Fruit fly (Drosophila melanogaster) whole organism, prepupa: ENCODE data around the gene drongo.

Experiments used
- Blimp-1 ChIP-seq: fragments of 200-800 bp; sonication (Bioruptor generic); optimal IDR thresholded peaks from 3 replicates; lab custom pipeline; 2017; ENCODE audit warnings: missing biosample characterization, missing genetic modification characterization, mild to moderate bottlenecking, moderate library complexity, missing genetic modification reagents
- CG10631 ChIP-seq: fragments of 200-800 bp; sonication (Bioruptor generic); optimal IDR thresholded peaks from 2 replicates; lab custom pipeline; 2016; ENCODE audit warnings: missing biosample characterization, missing genetic modification characterization
- CG4318 ChIP-seq: fragments of 200-800 bp; sonication (Bioruptor generic); optimal IDR thresholded peaks from 3 replicates; lab custom pipeline; 2017; ENCODE audit warnings: missing biosample characterization, mild to moderate bottlenecking, missing genetic modification characterization
- CG6276 ChIP-seq: fragments of 200-800 bp; sonication (Bioruptor generic); optimal IDR thresholded peaks from 2 replicates; lab custom pipeline; 2017; ENCODE audit warnings: missing biosample characterization, mild to moderate bottlenecking, missing genetic modification characterization
- CG6854 ChIP-seq: fragments of 200-800 bp; sonication (Bioruptor generic); optimal IDR thresholded peaks from 2 replicates; lab custom pipeline; 2017; ENCODE audit warnings: missing biosample characterization, mild to moderate bottlenecking, missing genetic modification characterization
- CG8319 ChIP-seq: fragments of 200-800 bp; sonication (Bioruptor generic); optimal IDR thresholded peaks from 3 replicates; lab custom pipeline; 2016; ENCODE audit warnings: missing biosample characterization, missing genetic modification characterization
- CG9139 ChIP-seq: fragments of 200-800 bp; sonication (Bioruptor generic); optimal IDR thresholded peaks from 3 replicates; lab custom pipeline; 2017; ENCODE audit warnings: missing biosample characterization, mild to moderate bottlenecking, missing genetic modification characterization
- Hr39 ChIP-seq: fragments of 200-800 bp; sonication (Bioruptor generic); optimal IDR thresholded peaks from 2 replicates; lab custom pipeline; 2016; ENCODE audit warnings: missing biosample characterization, missing genetic modification characterization
- OdsH ChIP-seq: fragments of 200-800 bp; sonication (Bioruptor generic); optimal IDR thresholded peaks from 3 replicates; lab custom pipeline; 2016; ENCODE audit warnings: missing biosample characterization, missing genetic modification characterization
- Smox ChIP-seq: fragments of 200-800 bp; sonication (Bioruptor generic); optimal IDR thresholded peaks from 3 replicates; lab custom pipeline; 2016; ENCODE audit warnings: missing biosample characterization, missing genetic modification characterization
- Sox14 ChIP-seq: fragments of 200-800 bp; sonication (Bioruptor generic); optimal IDR thresholded peaks from 3 replicates; lab custom pipeline; 2016; ENCODE audit warnings: missing biosample characterization, missing genetic modification characterization
- salr ChIP-seq, 2 experiments: fragments of 200-800 bp; sonication (Bioruptor generic); optimal IDR thresholded peaks; 3 replicates each; lab custom pipeline; 2016 to 2018; ENCODE audit warnings: missing biosample characterization in 2 of 2, missing genetic modification characterization in 2 of 2, mild to moderate bottlenecking in 1 of 2
- spab ChIP-seq: fragments of 200-800 bp; sonication (Bioruptor generic); optimal IDR thresholded peaks from 2 replicates; lab custom pipeline; 2017; ENCODE audit warnings: missing biosample characterization, mild to moderate bottlenecking, missing genetic modification characterization, missing genetic modification reagents
- svp ChIP-seq: fragments of 200-800 bp; sonication (Bioruptor generic); peaks from one replicate; lab custom pipeline; 2016; ENCODE audit warnings: missing biosample characterization, missing genetic modification characterization

DNA sequence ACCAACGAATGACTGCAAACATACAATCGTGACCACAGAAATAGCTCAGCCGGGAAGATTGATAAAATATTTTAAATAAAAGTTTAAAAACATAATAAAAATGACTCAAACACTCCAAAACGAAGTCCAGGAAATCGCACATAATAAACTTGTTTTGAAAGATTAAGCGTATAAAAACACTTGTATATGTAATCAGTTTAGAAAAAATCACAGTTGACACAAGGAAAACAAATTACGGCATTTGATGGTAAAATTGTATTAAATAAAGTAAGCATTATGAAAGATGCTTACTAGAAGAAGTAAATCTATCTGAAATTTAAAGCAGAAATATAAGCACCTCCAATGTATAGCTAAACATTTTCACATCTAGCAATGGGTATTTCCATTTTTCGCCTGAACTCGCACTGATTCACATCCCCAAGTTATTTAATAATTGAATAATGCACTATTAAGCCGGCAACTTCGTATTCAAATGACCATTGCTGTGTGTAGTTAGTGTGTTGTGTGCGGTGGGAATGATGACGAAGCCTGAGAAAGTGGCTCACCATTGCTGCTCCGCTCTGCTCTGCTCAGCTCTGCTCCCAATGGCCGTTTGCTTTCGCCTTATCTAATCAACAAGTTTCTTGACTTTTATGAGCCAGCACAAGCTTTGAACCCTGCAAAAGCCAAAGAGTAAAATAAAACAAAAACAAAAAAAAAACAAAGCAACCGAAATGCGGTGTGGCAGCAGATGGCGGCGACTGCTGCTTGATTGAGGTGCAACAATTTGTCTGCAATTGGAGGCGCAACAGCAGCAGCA lies 3.5 kb downstream of the drongo start:
- TF ChIP-seq svp (GFP tag; lab: Kevin White, UChicago), result peak; percentile 83
- no peak for TF ChIP-seq CG9139
- peak; percentile 59 for TF ChIP-seq Hr39 (GFP tag; lab: Kevin White, UChicago)
- peak; percentile 50 for TF ChIP-seq CG10631 (GFP tag; lab: Kevin White, UChicago)
- TF ChIP-seq spab (GFP tag; lab: Kevin White, UChicago), result peak; percentile 24
- TF ChIP-seq CG4318, result peak; percentile 69
- TF ChIP-seq CG6276 (GFP tag; lab: Kevin White, UChicago), result peak; percentile 71
- peak; percentile 44 for TF ChIP-seq Smox
- TF ChIP-seq CG8319 (GFP tag; lab: Kevin White, UChicago), result peak; percentile 27
- TF ChIP-seq Blimp-1 (GFP tag; lab: Kevin White, UChicago), result no peak
- TF ChIP-seq salr (GFP tag; optimal IDR thresholded peaks at IDR 0.05; lab: Kevin White, UChicago), result peak in 1 of 2 experiments; percentile 81
- TF ChIP-seq Sox14 (GFP tag; lab: Kevin White, UChicago), result peak; percentile 27
- TF ChIP-seq CG6854 (GFP tag; lab: Kevin White, UChicago), result peak; percentile 73
- peak; percentile 68 for TF ChIP-seq OdsH (GFP tag; lab: Kevin White, UChicago)
